Worm (Caenorhabditis elegans) whole organism, L3 larva: ENCODE measurements around the gene C10B5.3.

Experiments used
- R02D3.7 ChIP-seq: fragments of 150-350 bp; optimal IDR thresholded peaks from 2 replicates; lab custom pipeline; 2014; ENCODE audit warnings: missing biosample characterization, missing genetic modification characterization
- aly-2 ChIP-seq: fragments of 150-350 bp; optimal IDR thresholded peaks from 2 replicates; lab custom pipeline; 2014; ENCODE audit warnings: missing biosample characterization, missing genetic modification characterization
- ama-1 ChIP-seq: fragments of 150-350 bp; optimal IDR thresholded peaks from 2 replicates; lab custom pipeline; 2018
- ceh-82 ChIP-seq: fragments of 150-350 bp; optimal IDR thresholded peaks from 2 replicates; lab custom pipeline; 2014; ENCODE audit warnings: missing biosample characterization, missing genetic modification characterization
- egl-5 ChIP-seq: fragments of 150-350 bp; optimal IDR thresholded peaks from 2 replicates; lab custom pipeline; 2017; ENCODE audit warnings: missing biosample characterization, missing genetic modification reagents, missing genetic modification characterization, inconsistent platforms
- lin-39 ChIP-seq: fragments of 150-350 bp; optimal IDR thresholded peaks from 2 replicates; lab custom pipeline; 2018; ENCODE audit warnings: missing biosample characterization, missing genetic modification reagents, missing genetic modification characterization
- mml-1 ChIP-seq: fragments of 150-350 bp; sonication (generic microtip); optimal IDR thresholded peaks from 3 replicates; lab custom pipeline; 2014; ENCODE audit warnings: missing biosample characterization, missing genetic modification characterization
- nhr-12 ChIP-seq: fragments of 150-350 bp; optimal IDR thresholded peaks from 2 replicates; lab custom pipeline; 2014; ENCODE audit warnings: missing biosample characterization, missing genetic modification characterization
- nhr-77 ChIP-seq: fragments of 150-350 bp; optimal IDR thresholded peaks from 2 replicates; lab custom pipeline; 2014; ENCODE audit warnings: missing biosample characterization, missing genetic modification characterization
- unc-39 ChIP-seq: sonication (generic microtip); optimal IDR thresholded peaks from 4 replicates; lab custom pipeline; 2017; ENCODE audit warnings: missing biosample characterization, missing genetic modification characterization
- unc-62 ChIP-seq: fragments of 150-350 bp; sonication (generic microtip); optimal IDR thresholded peaks from 4 replicates; lab custom pipeline; 2014; ENCODE audit warnings: missing biosample characterization, missing genetic modification reagents, missing genetic modification characterization

DNA sequence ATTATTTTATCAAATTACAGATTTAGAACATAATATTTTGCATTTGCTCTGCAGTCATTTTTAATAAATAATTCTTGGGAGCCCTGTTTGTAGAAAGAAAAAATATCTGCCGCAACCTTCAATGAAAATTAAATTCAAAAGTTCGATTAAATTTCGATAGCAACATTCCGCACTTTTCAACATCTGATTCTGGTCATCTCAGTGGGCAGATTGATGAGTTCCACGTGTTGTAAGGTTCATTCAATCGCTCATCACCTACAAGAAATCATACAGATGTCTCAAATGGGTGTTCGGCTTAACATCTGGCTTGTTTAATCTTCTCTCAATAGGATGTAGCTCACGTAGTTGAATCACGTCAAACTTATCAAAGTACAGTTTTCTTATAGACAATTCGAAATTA lies 12.0 kb upstream of the C10B5.3 start:
- TF ChIP-seq nhr-12 (tag; lab: Kevin White, UChicago) (no peak), ama-1 (lab: Kevin White, UChicago) (no peak), egl-5 (tag; lab: Kevin White, UChicago) (no peak), unc-62 (GFP tag; lab: Kevin White, UChicago) (no peak), nhr-77 (tag; lab: Kevin White, UChicago) (no peak), R02D3.7 (tag; lab: Kevin White, UChicago) (no peak), unc-39 (no peak), aly-2 (no peak), ceh-82 (no peak), mml-1 (tag; lab: Kevin White, UChicago) (no peak), lin-39 (tag; lab: Kevin White, UChicago) (no peak)
